Worm (Caenorhabditis elegans): ENCODE results near the gene gars-1.

- TF ChIP-seq ama-1 (optimal IDR thresholded peaks at IDR 0.05) (no peak), F13C5.2 (tag; optimal IDR thresholded peaks at IDR 0.05) (no peak), pes-1 (GFP tag; IDR thresholded peaks at IDR 0.05) (no peak), tbx-11 (GFP tag; IDR thresholded peaks at IDR 0.05) (no peak), hmbx-1 (tag; optimal IDR thresholded peaks at IDR 0.05) (no peak), B0310.2 (tag; optimal IDR thresholded peaks at IDR 0.05) (no peak), flt-1 (GFP tag; IDR thresholded peaks at IDR 0.05) (no peak), tra-4 (tag; optimal IDR thresholded peaks at IDR 0.05) (no peak), scrt-1 (GFP tag; IDR thresholded peaks at IDR 0.05) (no peak), aly-1 (tag; optimal IDR thresholded peaks at IDR 0.05) (no peak), hmg-4 (GFP tag; optimal IDR thresholded peaks at IDR 0.05) (no peak), hnd-1 (tag; optimal IDR thresholded peaks at IDR 0.05) (no peak), ceh-36 (tag; optimal IDR thresholded peaks at IDR 0.05) (no peak)
Measured at ce11 chrIII:5181641-5182040, 18.2 kb upstream of the gars-1 start.
